Worm (Caenorhabditis elegans) whole organism, L2 larva: Measurements from ENCODE around the gene C09F12.2.

ENCODE experiments used
- ama-1 ChIP-seq: fragments of 150-350 bp; optimal IDR thresholded peaks from 2 replicates; lab custom pipeline; 2018; ENCODE audit warnings: inconsistent platforms
- ceh-16 ChIP-seq: fragments of 150-350 bp; optimal IDR thresholded peaks from 2 replicates; lab custom pipeline; 2014; ENCODE audit warnings: missing biosample characterization, missing genetic modification characterization
- ceh-82 ChIP-seq: fragments of 150-350 bp; optimal IDR thresholded peaks from 2 replicates; lab custom pipeline; 2014; ENCODE audit warnings: missing biosample characterization, missing genetic modification characterization
- fos-1 ChIP-seq: fragments of 150-350 bp; optimal IDR thresholded peaks from 2 replicates; lab custom pipeline; 2014; ENCODE audit warnings: missing biosample characterization, missing genetic modification characterization
- lin-13 ChIP-seq: fragments of 150-350 bp; optimal IDR thresholded peaks from 2 replicates; lab custom pipeline; 2014; ENCODE audit warnings: missing biosample characterization, missing genetic modification reagents, missing genetic modification characterization
- nhr-77 ChIP-seq: fragments of 150-350 bp; optimal IDR thresholded peaks from 2 replicates; lab custom pipeline; 2014; ENCODE audit warnings: missing biosample characterization, missing genetic modification characterization
- ztf-4 ChIP-seq: fragments of 150-350 bp; optimal IDR thresholded peaks from 2 replicates; lab custom pipeline; 2014; ENCODE audit warnings: missing biosample characterization, missing genetic modification characterization

- TF ChIP-seq lin-13 (no peak), ama-1 (lab: Kevin White, UChicago) (no peak), ztf-4 (tag; lab: Kevin White, UChicago) (no peak), fos-1 (tag; lab: Kevin White, UChicago) (peak; percentile 59), ceh-16 (tag; lab: Kevin White, UChicago) (no peak), ceh-82 (no peak), nhr-77 (tag; lab: Kevin White, UChicago) (no peak)
Measured at ce11 chrX:11036114-11037087, 17.3 kb upstream of the C09F12.2 start.
